Fruit fly (Drosophila melanogaster) whole organism, embryonic: ENCODE measurements around the gene Ire1.

Source experiments
- Bgb ChIP-seq: fragments of 200-800 bp; sonication (Bioruptor generic); IDR thresholded peaks from 2 replicates; pipeline ENCODE4 v1.3.6; 2022; ENCODE audit warnings: missing biosample characterization, missing genetic modification characterization; ENCODE audit not compliant: partially characterized antibody
- CG1024 ChIP-seq: fragments of 200-800 bp; sonication (Bioruptor generic); IDR thresholded peaks from 2 replicates; pipeline ENCODE4 v1.3.6; 2022; ENCODE audit warnings: missing biosample characterization, missing genetic modification characterization
- CG10274 ChIP-seq: fragments of 200-800 bp; sonication (Bioruptor generic); optimal IDR thresholded peaks from 3 replicates; lab custom pipeline; 2017; ENCODE audit warnings: missing biosample characterization, mild to moderate bottlenecking, missing genetic modification characterization
- CG10366 ChIP-seq: fragments of 200-800 bp; sonication (Bioruptor generic); IDR thresholded peaks from 2 replicates; pipeline ENCODE4 v1.3.6; 2022; ENCODE audit warnings: missing biosample characterization, missing genetic modification characterization
- CG11504 ChIP-seq: fragments of 200-800 bp; sonication (Bioruptor generic); optimal IDR thresholded peaks from 3 replicates; lab custom pipeline; 2019; ENCODE audit warnings: missing biosample characterization, mild to moderate bottlenecking, missing genetic modification characterization, moderate library complexity
- CG12071 ChIP-seq: fragments of 200-800 bp; sonication (Bioruptor generic); optimal IDR thresholded peaks from 3 replicates; lab custom pipeline; 2018; ENCODE audit warnings: missing biosample characterization, mild to moderate bottlenecking, missing genetic modification characterization
- CG14860 ChIP-seq: fragments of 200-800 bp; sonication (Bioruptor generic); IDR thresholded peaks from 3 replicates; pipeline ENCODE4 v1.3.6; 2022; ENCODE audit warnings: missing biosample characterization, missing genetic modification characterization; ENCODE audit not compliant: partially characterized antibody
- CG1529 ChIP-seq: fragments of 200-800 bp; sonication (Bioruptor generic); optimal IDR thresholded peaks from 3 replicates; lab custom pipeline; 2018; ENCODE audit warnings: missing biosample characterization, missing genetic modification characterization
- CG17361 ChIP-seq: fragments of 200-800 bp; sonication (Bioruptor generic); IDR thresholded peaks from 3 replicates; pipeline ENCODE4 v1.3.6; 2022; ENCODE audit warnings: missing biosample characterization, missing genetic modification characterization
- CG18262 ChIP-seq: fragments of 200-800 bp; optimal IDR thresholded peaks from 3 replicates; lab custom pipeline; 2019; ENCODE audit warnings: missing biosample characterization, mild to moderate bottlenecking, missing genetic modification characterization, moderate library complexity
- CG34422 ChIP-seq: fragments of 200-800 bp; sonication (Bioruptor generic); IDR thresholded peaks from 3 replicates; pipeline ENCODE4 v1.3.6; 2022; ENCODE audit warnings: missing biosample characterization, missing genetic modification characterization
- CG4404 ChIP-seq: fragments of 200-800 bp; sonication (Bioruptor generic); IDR thresholded peaks from 2 replicates; pipeline ENCODE4 v1.3.6; 2022; ENCODE audit warnings: missing biosample characterization, missing genetic modification characterization
- CG4424 ChIP-seq: fragments of 200-800 bp; sonication (Bioruptor generic); optimal IDR thresholded peaks from 3 replicates; lab custom pipeline; 2016; ENCODE audit warnings: missing biosample characterization, missing genetic modification characterization
- CG5953 ChIP-seq: fragments of 200-800 bp; sonication (Bioruptor generic); IDR thresholded peaks from 2 replicates; pipeline ENCODE4 v1.3.6; 2022; ENCODE audit warnings: missing biosample characterization, missing genetic modification characterization
- CG8359 ChIP-seq: fragments of 200-800 bp; sonication (Bioruptor generic); optimal IDR thresholded peaks from 2 replicates; lab custom pipeline; 2017; ENCODE audit warnings: missing biosample characterization, mild to moderate bottlenecking, missing genetic modification characterization, borderline replicate concordance
- CG9876 ChIP-seq: fragments of 200-800 bp; sonication (Bioruptor generic); optimal IDR thresholded peaks from 2 replicates; lab custom pipeline; 2016; ENCODE audit warnings: missing biosample characterization, missing genetic modification characterization
- CHES-1-like ChIP-seq: fragments of 200-800 bp; sonication (Bioruptor generic); optimal IDR thresholded peaks from 2 replicates; lab custom pipeline; 2016; ENCODE audit warnings: missing biosample characterization, missing genetic modification characterization
- CTCF ChIP-seq: fragments of 200-800 bp; sonication (Bioruptor generic); optimal IDR thresholded peaks from 2 replicates; lab custom pipeline; 2017; ENCODE audit warnings: missing biosample characterization, mild to moderate bottlenecking, missing genetic modification characterization, moderate library complexity
- Camta ChIP-seq: fragments of 200-800 bp; sonication (Bioruptor generic); optimal IDR thresholded peaks from 2 replicates; lab custom pipeline; 2016; ENCODE audit warnings: missing biosample characterization, missing genetic modification characterization
- D19B ChIP-seq: fragments of 200-800 bp; sonication (Bioruptor generic); optimal IDR thresholded peaks from 2 replicates; lab custom pipeline; 2017; ENCODE audit warnings: missing biosample characterization, mild to moderate bottlenecking, missing genetic modification characterization
- E2f2 ChIP-seq: fragments of 200-800 bp; sonication (Bioruptor generic); IDR thresholded peaks from 2 replicates; pipeline ENCODE4 v1.3.6; 2022; ENCODE audit warnings: missing biosample characterization, missing genetic modification characterization
- ERR ChIP-seq: fragments of 200-800 bp; sonication (Bioruptor generic); optimal IDR thresholded peaks from 2 replicates; lab custom pipeline; 2016; ENCODE audit warnings: missing biosample characterization, missing genetic modification characterization
- Elba2 ChIP-seq: fragments of 200-800 bp; sonication (Bioruptor generic); optimal IDR thresholded peaks from 3 replicates; lab custom pipeline; 2016; ENCODE audit warnings: missing biosample characterization, missing genetic modification characterization
- H15 ChIP-seq: fragments of 200-800 bp; sonication (Bioruptor generic); IDR thresholded peaks from 3 replicates; pipeline ENCODE4 v1.3.6; 2022; ENCODE audit warnings: missing biosample characterization, missing genetic modification characterization
- Hmr ChIP-seq: fragments of 200-800 bp; sonication (Bioruptor generic); optimal IDR thresholded peaks from 3 replicates; lab custom pipeline; 2017; ENCODE audit warnings: mild to moderate bottlenecking, missing biosample characterization, missing genetic modification reagents, missing genetic modification characterization
- Hr51 ChIP-seq, 2 experiments: fragments of 200-800 bp; sonication (Bioruptor generic); optimal IDR thresholded peaks; 2 replicates in 1 of 2; 3 replicates in 1 of 2; lab custom pipeline; 2016 to 2018; ENCODE audit warnings: missing biosample characterization in 2 of 2, missing genetic modification characterization in 2 of 2, mild to moderate bottlenecking in 1 of 2, moderate library complexity in 1 of 2
- Kr ChIP-seq: fragments of 200-800 bp; sonication (Bioruptor generic); optimal IDR thresholded peaks from 2 replicates; lab custom pipeline; 2017; ENCODE audit warnings: missing biosample characterization, mild to moderate bottlenecking, missing genetic modification characterization
- MBD-R2 ChIP-seq: fragments of 200-800 bp; sonication (Bioruptor generic); IDR thresholded peaks from 2 replicates; pipeline ENCODE4 v1.3.6; 2022; ENCODE audit warnings: missing biosample characterization, missing genetic modification characterization
- MTF-1 ChIP-seq: fragments of 200-800 bp; sonication (Bioruptor generic); optimal IDR thresholded peaks from 2 replicates; lab custom pipeline; 2018; ENCODE audit warnings: missing biosample characterization, mild to moderate bottlenecking, missing genetic modification characterization, borderline replicate concordance
- Med ChIP-seq: fragments of 200-800 bp; sonication (Bioruptor generic); peaks from one replicate; lab custom pipeline; 2016; ENCODE audit warnings: missing biosample characterization, missing genetic modification characterization, mild to moderate bottlenecking, inconsistent platforms, moderate library complexity
- Scr ChIP-seq: fragments of 200-800 bp; sonication (Bioruptor generic); IDR thresholded peaks from 2 replicates; pipeline ENCODE4 v1.3.6; 2022; ENCODE audit warnings: missing biosample characterization, missing genetic modification characterization; ENCODE audit not compliant: partially characterized antibody
- Six4 ChIP-seq: fragments of 200-800 bp; sonication (Bioruptor generic); optimal IDR thresholded peaks from 2 replicates; lab custom pipeline; 2016; ENCODE audit warnings: missing biosample characterization, missing genetic modification characterization
- Sox102F ChIP-seq: fragments of 200-800 bp; sonication (Bioruptor generic); optimal IDR thresholded peaks from 2 replicates; lab custom pipeline; 2018; ENCODE audit warnings: missing biosample characterization, mild to moderate bottlenecking, missing genetic modification characterization, moderate library complexity
- Sry-β ChIP-seq: fragments of 200-800 bp; sonication (Bioruptor generic); optimal IDR thresholded peaks from 2 replicates; lab custom pipeline; 2018; ENCODE audit warnings: missing biosample characterization, mild to moderate bottlenecking, missing genetic modification characterization, moderate library complexity
- Ssrp ChIP-seq: fragments of 200-800 bp; sonication (Bioruptor generic); optimal IDR thresholded peaks from 2 replicates; lab custom pipeline; 2018; ENCODE audit warnings: missing biosample characterization, mild to moderate bottlenecking, missing genetic modification characterization, moderate library complexity
- Stat92E ChIP-seq, 3 experiments: fragments of >200 bp in 2 of 3; fragments of 200-800 bp in 1 of 3; sonication (Bioruptor generic) in 1 of 3; optimal IDR thresholded peaks; 2 replicates each; lab custom pipeline; 2017 to 2019; ENCODE audit warnings: missing biosample characterization in 3 of 3, missing genetic modification characterization in 3 of 3, mild to moderate bottlenecking in 1 of 3, moderate library complexity in 1 of 3
- ac ChIP-seq: fragments of 200-800 bp; sonication (Bioruptor generic); optimal IDR thresholded peaks from 3 replicates; lab custom pipeline; 2017; ENCODE audit warnings: missing biosample characterization, mild to moderate bottlenecking, missing genetic modification characterization
- caup ChIP-seq: fragments of 200-800 bp; sonication (Bioruptor generic); optimal IDR thresholded peaks from 3 replicates; lab custom pipeline; 2017; ENCODE audit warnings: missing biosample characterization, mild to moderate bottlenecking, missing genetic modification characterization, moderate library complexity; ENCODE audit not compliant: severe bottlenecking
- emc ChIP-seq: fragments of 200-800 bp; sonication (Bioruptor generic); optimal IDR thresholded peaks from 2 replicates; lab custom pipeline; 2016; ENCODE audit warnings: missing biosample characterization, missing genetic modification characterization
- ftz-f1 ChIP-seq: fragments of 200-800 bp; sonication (Bioruptor generic); optimal IDR thresholded peaks from 2 replicates; lab custom pipeline; 2016; ENCODE audit warnings: missing biosample characterization, missing genetic modification characterization
- her ChIP-seq: fragments of 200-800 bp; sonication (Bioruptor generic); optimal IDR thresholded peaks from 2 replicates; lab custom pipeline; 2016; ENCODE audit warnings: missing biosample characterization, missing genetic modification characterization
- ken ChIP-seq: fragments of 200-800 bp; sonication (Bioruptor generic); IDR thresholded peaks from 3 replicates; pipeline ENCODE4 v1.3.6; 2022; ENCODE audit warnings: missing biosample characterization, missing genetic modification characterization
- lilli ChIP-seq: fragments of 200-800 bp; sonication (Bioruptor generic); optimal IDR thresholded peaks from 3 replicates; lab custom pipeline; 2016; ENCODE audit warnings: missing biosample characterization, missing genetic modification characterization
- lmd ChIP-seq: fragments of 200-800 bp; sonication (Bioruptor generic); IDR thresholded peaks from 2 replicates; pipeline ENCODE4 v1.3.6; 2022; ENCODE audit warnings: missing biosample characterization, missing genetic modification characterization
- scrt ChIP-seq: fragments of 200-800 bp; sonication (Bioruptor generic); optimal IDR thresholded peaks from 2 replicates; lab custom pipeline; 2018; ENCODE audit warnings: missing biosample characterization, mild to moderate bottlenecking, missing genetic modification characterization, moderate library complexity
- slou ChIP-seq: fragments of 200-800 bp; sonication (Bioruptor generic); optimal IDR thresholded peaks from 3 replicates; lab custom pipeline; 2016; ENCODE audit warnings: missing biosample characterization, missing genetic modification characterization
- sr ChIP-seq: fragments of 200-800 bp; sonication (Bioruptor generic); IDR thresholded peaks from 3 replicates; pipeline ENCODE4 v1.3.6; 2022; ENCODE audit warnings: missing biosample characterization, missing genetic modification characterization
- tup ChIP-seq: fragments of 200-800 bp; sonication (Bioruptor generic); optimal IDR thresholded peaks from 2 replicates; lab custom pipeline; 2016; ENCODE audit warnings: missing biosample characterization, mild to moderate bottlenecking, missing genetic modification characterization, moderate library complexity
- vfl ChIP-seq: fragments of 200-800 bp; sonication (Bioruptor generic); optimal IDR thresholded peaks from 2 replicates; lab custom pipeline; 2016; ENCODE audit warnings: missing biosample characterization, missing genetic modification characterization
- wor ChIP-seq: fragments of 200-800 bp; sonication (Bioruptor generic); IDR thresholded peaks from 2 replicates; pipeline ENCODE4 v1.3.6; 2022; ENCODE audit warnings: missing biosample characterization, missing genetic modification characterization

Ire1 gene

DNA sequence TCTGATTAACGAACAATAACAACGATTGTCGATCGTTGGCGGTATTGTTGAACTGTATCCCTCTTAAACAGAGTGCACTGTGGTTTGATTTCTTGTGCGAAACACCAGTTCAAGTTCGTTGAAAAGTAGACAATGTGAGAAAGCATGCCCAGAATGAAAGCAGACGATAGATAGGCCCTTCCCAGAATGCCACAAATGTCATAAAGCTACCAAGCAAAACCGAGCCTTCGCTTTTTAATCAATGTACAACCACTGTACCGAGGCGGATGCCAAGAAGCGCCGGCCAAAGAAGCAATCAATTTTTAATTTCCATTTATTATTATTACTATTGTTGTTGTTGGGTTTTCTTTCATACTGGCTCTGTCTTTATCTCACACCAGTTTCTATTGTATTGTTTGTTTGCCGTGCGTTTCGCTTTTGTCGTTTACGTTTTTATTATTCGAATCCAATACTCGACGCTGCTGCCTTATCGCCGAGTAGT, 47.8 kb upstream of the Ire1 start (continued):
- TF ChIP-seq CG17361 (GFP tag; lab: Robert Waterston, UW) (peak; percentile 67), Kr (GFP tag; lab: Kevin White, UChicago) (no peak), Hr51 (GFP tag; optimal IDR thresholded peaks at IDR 0.05; lab: Kevin White, UChicago) (peak; percentile 70 to 87), emc (GFP tag; lab: Kevin White, UChicago) (peak; percentile 34), CG11504 (tag; lab: Kevin White, UChicago) (peak; percentile 86), Scr (GFP tag; lab: Robert Waterston, UW) (peak; percentile 38; the same call in 1 of the 2 replicates), CG1529 (GFP tag; lab: Kevin White, UChicago) (peak; percentile 75), CG5953 (GFP tag; lab: Robert Waterston, UW) (peak; percentile 79), CG18262 (tag; lab: Kevin White, UChicago) (peak; percentile 62), CG12071 (GFP tag; lab: Kevin White, UChicago) (peak; percentile 87), CTCF (peak; percentile 25), slou (no peak), Six4 (GFP tag; lab: Kevin White, UChicago) (peak; percentile 79), Sox102F (GFP tag; lab: Kevin White, UChicago) (peak; percentile 90), Elba2 (no peak), H15 (GFP tag; lab: Robert Waterston, UW) (peak; percentile 82), ken (GFP tag; lab: Robert Waterston, UW) (peak; percentile 87), scrt (peak; percentile 54), CHES-1-like (GFP tag; lab: Kevin White, UChicago) (peak; percentile 67), Hmr (GFP tag; lab: Kevin White, UChicago) (peak; percentile 80), tup (peak; percentile 28), sr (peak; percentile 43; the same call in 2 of the 3 replicates), Med (GFP tag; lab: Kevin White, UChicago) (peak; percentile 96), her (GFP tag; lab: Kevin White, UChicago) (peak; percentile 88), Sry-β (GFP tag; lab: Kevin White, UChicago) (no peak), MTF-1 (GFP tag; lab: Kevin White, UChicago) (peak; percentile 71), CG10274 (GFP tag; lab: Kevin White, UChicago) (peak; percentile 9), E2f2 (GFP tag; lab: Robert Waterston, UW) (peak; percentile 73), Camta (GFP tag; lab: Kevin White, UChicago) (peak; percentile 62), CG4424 (GFP tag; lab: Kevin White, UChicago) (peak; percentile 82), Bgb (peak; percentile 50), lilli (GFP tag; lab: Kevin White, UChicago) (peak; percentile 91), ERR (peak; percentile 14), caup (GFP tag; lab: Kevin White, UChicago) (peak; percentile 74), vfl (GFP tag; lab: Kevin White, UChicago) (peak; percentile 82), Ssrp (tag; lab: Kevin White, UChicago) (peak; percentile 64), CG9876 (GFP tag; lab: Kevin White, UChicago) (peak; percentile 75), CG4404 (GFP tag; lab: Robert Waterston, UW) (peak; percentile 59), ac (no peak), CG8359 (GFP tag; lab: Kevin White, UChicago) (peak; percentile 56), lmd (peak; percentile 87), CG10366 (GFP tag; lab: Robert Waterston, UW) (peak; percentile 92), wor (GFP tag; lab: Robert Waterston, UW) (peak; percentile 78), CG1024 (GFP tag; lab: Robert Waterston, UW) (peak; percentile 68; the same call in 1 of the 2 replicates), CG14860 (GFP tag; lab: Robert Waterston, UW) (no peak), Stat92E (GFP tag; optimal IDR thresholded peaks at IDR 0.05; lab: Kevin White, UChicago) (no peak), D19B (peak; percentile 62), ftz-f1 (GFP tag; lab: Kevin White, UChicago) (no peak), CG34422 (GFP tag; lab: Robert Waterston, UW) (peak; percentile 89), MBD-R2 (peak; percentile 61; the same call in 1 of the 2 replicates)
